Fruit fly (Drosophila melanogaster) whole organism, prepupa: Measurements from ENCODE around the gene CG15330.
A peak's percentile ranks its signal among the peaks of the same experiment; 100 is the strongest.

ENCODE experiments used
- CG10631 ChIP-seq: fragments of 200-800 bp; sonication (Bioruptor generic); optimal IDR thresholded peaks from 2 replicates; lab custom pipeline; 2016; ENCODE audit warnings: missing biosample characterization, missing genetic modification characterization
- CG15336 ChIP-seq: fragments of 200-800 bp; sonication (Bioruptor generic); IDR thresholded peaks from 2 replicates; pipeline ENCODE4 v1.3.6; 2022; ENCODE audit warnings: missing biosample characterization, missing genetic modification characterization
- CG1621 ChIP-seq: fragments of 200-800 bp; sonication (Bioruptor generic); optimal IDR thresholded peaks from 3 replicates; lab custom pipeline; 2018; ENCODE audit warnings: missing biosample characterization, mild to moderate bottlenecking, missing genetic modification characterization
- CG3032 ChIP-seq: fragments of 200-800 bp; optimal IDR thresholded peaks from 2 replicates; lab custom pipeline; 2019; ENCODE audit warnings: missing biosample characterization, mild to moderate bottlenecking, missing genetic modification characterization, moderate library complexity
- CG32006 ChIP-seq: fragments of 200-800 bp; sonication (Bioruptor generic); optimal IDR thresholded peaks from 3 replicates; lab custom pipeline; 2017; ENCODE audit warnings: missing biosample characterization, mild to moderate bottlenecking, missing genetic modification characterization
- CG34406 ChIP-seq: fragments of 200-800 bp; sonication (Bioruptor generic); optimal IDR thresholded peaks from 3 replicates; lab custom pipeline; 2016; ENCODE audit warnings: missing biosample characterization, missing genetic modification characterization
- CG3919 ChIP-seq: fragments of 200-800 bp; sonication (Bioruptor generic); optimal IDR thresholded peaks from 3 replicates; lab custom pipeline; 2016; ENCODE audit warnings: missing biosample characterization, missing genetic modification characterization
- CG4318 ChIP-seq: fragments of 200-800 bp; sonication (Bioruptor generic); optimal IDR thresholded peaks from 3 replicates; lab custom pipeline; 2017; ENCODE audit warnings: missing biosample characterization, mild to moderate bottlenecking, missing genetic modification characterization
- CG6163 ChIP-seq: fragments of 200-800 bp; sonication (Bioruptor generic); IDR thresholded peaks from 3 replicates; pipeline ENCODE4 v1.3.6; 2022; ENCODE audit warnings: missing biosample characterization, missing genetic modification characterization
- CG6276 ChIP-seq: fragments of 200-800 bp; sonication (Bioruptor generic); optimal IDR thresholded peaks from 2 replicates; lab custom pipeline; 2017; ENCODE audit warnings: missing biosample characterization, mild to moderate bottlenecking, missing genetic modification characterization
- CG6792 ChIP-seq: fragments of 200-800 bp; sonication (Bioruptor generic); optimal IDR thresholded peaks from 3 replicates; lab custom pipeline; 2016; ENCODE audit warnings: missing biosample characterization, missing genetic modification characterization
- CG8119 ChIP-seq: fragments of 200-800 bp; sonication (Bioruptor generic); IDR thresholded peaks from 3 replicates; pipeline ENCODE4 v1.3.6; 2022; ENCODE audit warnings: missing biosample characterization, missing genetic modification characterization
- CG8632 ChIP-seq: fragments of 200-800 bp; sonication (Bioruptor generic); optimal IDR thresholded peaks from 3 replicates; lab custom pipeline; 2016; ENCODE audit warnings: missing biosample characterization, missing genetic modification characterization
- Eip78C ChIP-seq: fragments of 200-800 bp; sonication (Bioruptor generic); peaks from one replicate; lab custom pipeline; 2016; ENCODE audit warnings: missing biosample characterization, missing genetic modification characterization
- Eip93F ChIP-seq: fragments of 200-800 bp; sonication (Bioruptor generic); optimal IDR thresholded peaks from 2 replicates; lab custom pipeline; 2016; ENCODE audit warnings: missing biosample characterization, mild to moderate bottlenecking, missing genetic modification characterization
- Ets21C ChIP-seq: fragments of 200-800 bp; sonication (Bioruptor generic); optimal IDR thresholded peaks from 3 replicates; lab custom pipeline; 2016; ENCODE audit warnings: missing biosample characterization, missing genetic modification characterization
- Ets96B ChIP-seq: fragments of 200-800 bp; optimal IDR thresholded peaks from 2 replicates; lab custom pipeline; 2019; ENCODE audit warnings: missing biosample characterization, mild to moderate bottlenecking, missing genetic modification characterization, moderate library complexity
- Hr39 ChIP-seq: fragments of 200-800 bp; sonication (Bioruptor generic); optimal IDR thresholded peaks from 2 replicates; lab custom pipeline; 2016; ENCODE audit warnings: missing biosample characterization, missing genetic modification characterization
- Hr4 ChIP-seq: fragments of 200-800 bp; sonication (Bioruptor generic); optimal IDR thresholded peaks from 3 replicates; lab custom pipeline; 2016; ENCODE audit warnings: missing biosample characterization, missing genetic modification characterization
- OdsH ChIP-seq: fragments of 200-800 bp; sonication (Bioruptor generic); optimal IDR thresholded peaks from 3 replicates; lab custom pipeline; 2016; ENCODE audit warnings: missing biosample characterization, missing genetic modification characterization
- Smox ChIP-seq: fragments of 200-800 bp; sonication (Bioruptor generic); optimal IDR thresholded peaks from 3 replicates; lab custom pipeline; 2016; ENCODE audit warnings: missing biosample characterization, missing genetic modification characterization
- Sox102F ChIP-seq: fragments of 200-800 bp; sonication (Bioruptor generic); optimal IDR thresholded peaks from 2 replicates; lab custom pipeline; 2016; ENCODE audit warnings: missing biosample characterization, mild to moderate bottlenecking, missing genetic modification characterization
- Sox14 ChIP-seq: fragments of 200-800 bp; sonication (Bioruptor generic); optimal IDR thresholded peaks from 3 replicates; lab custom pipeline; 2016; ENCODE audit warnings: missing biosample characterization, missing genetic modification characterization
- Sox15 ChIP-seq: fragments of 200-800 bp; sonication (Bioruptor generic); optimal IDR thresholded peaks from 3 replicates; lab custom pipeline; 2016; ENCODE audit warnings: missing biosample characterization, missing genetic modification characterization
- achi ChIP-seq: fragments of 200-800 bp; sonication (Bioruptor generic); optimal IDR thresholded peaks from 3 replicates; lab custom pipeline; 2016; ENCODE audit warnings: missing biosample characterization, missing genetic modification characterization
- cyc ChIP-seq: fragments of 200-800 bp; sonication (Bioruptor generic); optimal IDR thresholded peaks from 3 replicates; lab custom pipeline; 2016; ENCODE audit warnings: missing biosample characterization, missing genetic modification characterization
- eg ChIP-seq: fragments of 200-800 bp; sonication (Bioruptor generic); IDR thresholded peaks from 3 replicates; pipeline ENCODE4 v1.3.6; 2022; ENCODE audit warnings: missing biosample characterization, missing genetic modification characterization
- esn ChIP-seq: fragments of 200-800 bp; sonication (Bioruptor generic); optimal IDR thresholded peaks from 2 replicates; lab custom pipeline; 2016; ENCODE audit warnings: missing biosample characterization, mild to moderate bottlenecking, missing genetic modification characterization, moderate library complexity
- lz ChIP-seq: fragments of 200-800 bp; sonication (Bioruptor generic); optimal IDR thresholded peaks from 3 replicates; lab custom pipeline; 2016; ENCODE audit warnings: missing biosample characterization, missing genetic modification characterization
- pdm3 ChIP-seq: fragments of 200-800 bp; sonication (Bioruptor generic); optimal IDR thresholded peaks from 3 replicates; lab custom pipeline; 2016; ENCODE audit warnings: missing biosample characterization, missing genetic modification characterization
- spab ChIP-seq: fragments of 200-800 bp; sonication (Bioruptor generic); optimal IDR thresholded peaks from 2 replicates; lab custom pipeline; 2017; ENCODE audit warnings: missing biosample characterization, mild to moderate bottlenecking, missing genetic modification characterization, missing genetic modification reagents
- ss ChIP-seq, 2 experiments: fragments of 200-800 bp; sonication (Bioruptor generic); optimal IDR thresholded peaks; 2 replicates in 1 of 2; 3 replicates in 1 of 2; lab custom pipeline; 2017 to 2018; ENCODE audit warnings: mild to moderate bottlenecking in 2 of 2, missing biosample characterization in 2 of 2, missing genetic modification characterization in 2 of 2, moderate library complexity in 1 of 2
- svp ChIP-seq: fragments of 200-800 bp; sonication (Bioruptor generic); peaks from one replicate; lab custom pipeline; 2016; ENCODE audit warnings: missing biosample characterization, missing genetic modification characterization

The CG15330 gene

DNA sequence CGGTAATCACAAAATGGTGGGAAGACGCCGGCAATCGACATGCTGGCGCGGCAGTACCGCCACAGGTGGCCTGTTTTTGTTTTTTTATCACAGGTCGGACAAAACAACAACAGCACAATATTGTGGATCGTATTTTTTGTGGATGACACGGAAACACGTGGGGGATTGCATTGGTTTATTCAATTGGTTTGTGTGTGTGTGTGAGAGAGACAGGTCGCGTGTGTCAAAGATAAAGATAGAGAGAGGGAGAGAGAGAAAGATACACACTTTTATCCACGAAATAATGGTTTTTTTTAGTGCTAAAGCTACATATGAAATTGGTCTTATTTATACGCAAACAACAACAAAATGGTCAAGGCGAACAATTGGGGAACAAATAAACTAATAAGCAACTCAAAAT, 3.2 kb downstream of the CG15330 start:
- TF ChIP-seq CG6163 (GFP tag; lab: Robert Waterston, UW) = peak; percentile 38; the same call in 1 of the 3 replicates
- no peak for TF ChIP-seq pdm3 (GFP tag; lab: Kevin White, UChicago)

DNA sequence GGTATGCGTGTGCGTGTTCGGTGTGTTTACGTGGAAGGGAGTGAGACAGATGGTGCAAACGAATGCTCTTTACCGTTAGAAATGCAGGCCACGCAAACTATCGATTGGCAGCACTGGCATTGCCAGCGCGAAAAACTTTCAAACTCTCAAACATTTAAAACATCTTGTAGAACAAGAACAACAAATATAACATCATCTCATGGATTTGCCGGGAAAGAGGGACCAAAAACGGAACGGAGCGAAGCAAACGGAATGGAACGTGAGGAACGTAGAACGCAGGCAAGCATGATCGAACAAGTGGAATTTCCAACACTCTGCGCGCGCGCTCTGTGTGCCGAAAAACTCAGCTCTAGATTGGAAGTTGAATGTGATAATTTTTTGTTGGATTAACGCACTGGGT, 3.6 kb downstream of the CG15330 start:
- TF ChIP-seq CG8632 (GFP tag; lab: Kevin White, UChicago) = no peak
- TF ChIP-seq lz (GFP tag; lab: Kevin White, UChicago) = no peak
- no peak for TF ChIP-seq Hr4 (GFP tag; lab: Kevin White, UChicago)
- TF ChIP-seq esn (GFP tag; lab: Kevin White, UChicago) = no peak
- no peak for TF ChIP-seq CG6276 (GFP tag; lab: Kevin White, UChicago)
- TF ChIP-seq Eip78C (GFP tag; lab: Kevin White, UChicago) = no peak
- TF ChIP-seq Hr39 (GFP tag; lab: Kevin White, UChicago) = no peak
- no peak for TF ChIP-seq Eip93F (GFP tag; lab: Kevin White, UChicago)
- TF ChIP-seq Sox102F (GFP tag; lab: Kevin White, UChicago) = no peak
- no peak for TF ChIP-seq CG8119 (GFP tag; lab: Robert Waterston, UW)
- no peak for TF ChIP-seq Sox14
- TF ChIP-seq Smox (GFP tag; lab: Kevin White, UChicago) = no peak
- no peak for TF ChIP-seq cyc (GFP tag; lab: Kevin White, UChicago)
- TF ChIP-seq Ets21C (GFP tag; lab: Kevin White, UChicago) = no peak
- TF ChIP-seq CG4318 (GFP tag; lab: Kevin White, UChicago) = no peak
- TF ChIP-seq CG10631 = no peak
- no peak for TF ChIP-seq CG34406 (GFP tag; lab: Kevin White, UChicago)

DNA sequence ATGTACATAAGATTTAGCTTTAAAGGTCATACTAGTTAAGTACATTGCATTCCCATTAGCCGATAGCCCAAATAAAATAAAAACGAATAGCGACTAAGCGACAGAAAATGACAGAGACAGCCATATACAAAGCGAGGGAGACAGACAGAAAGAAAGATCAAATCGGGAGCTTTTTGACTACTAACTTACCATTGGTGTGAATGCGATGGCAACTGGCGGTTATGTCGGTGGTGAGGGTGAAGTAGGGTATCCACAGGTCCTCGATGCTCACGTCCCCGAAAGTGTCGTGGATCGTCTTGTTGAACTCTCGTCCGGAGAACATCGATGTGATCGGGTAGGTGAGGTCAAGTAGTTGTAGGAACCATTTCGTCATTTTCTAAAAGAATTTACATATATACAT, 5.1 kb downstream of the CG15330 start:
- no peak for TF ChIP-seq CG1621
- TF ChIP-seq CG6163 (GFP tag; lab: Robert Waterston, UW) = no peak
- no peak for TF ChIP-seq CG6792 (GFP tag; lab: Kevin White, UChicago)
- no peak for TF ChIP-seq cyc (GFP tag; lab: Kevin White, UChicago)
- TF ChIP-seq ss (GFP tag; optimal IDR thresholded peaks at IDR 0.05; lab: Kevin White, UChicago) = no peak
- TF ChIP-seq svp = peak; percentile 71

DNA sequence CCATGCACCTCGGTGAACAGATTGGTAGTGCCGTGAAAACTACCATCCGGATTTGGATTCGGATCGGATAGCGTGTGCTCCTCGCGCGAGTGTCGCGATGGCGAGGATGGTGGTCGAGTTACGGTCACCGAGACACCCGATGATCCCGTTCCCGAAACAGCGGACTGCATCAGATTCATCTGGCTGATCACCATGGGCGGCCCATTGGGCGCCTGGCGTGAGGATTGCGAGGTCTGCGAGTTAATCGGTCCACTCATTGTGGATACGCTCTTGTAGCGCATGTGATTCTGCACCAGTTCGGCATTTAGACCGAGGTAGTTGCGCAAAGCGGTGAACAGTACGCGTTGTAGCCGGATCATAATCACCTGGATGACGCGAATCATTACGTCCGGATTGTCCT, 7.9 kb downstream of the CG15330 start, which contains the start of gene sn:
sn (plus strand) TSS at position 301 of the 400 bp plus-strand sequence.
- TF ChIP-seq CG6276 (GFP tag; lab: Kevin White, UChicago) (no peak), spab (GFP tag; lab: Kevin White, UChicago) (no peak), CG32006 (GFP tag; lab: Kevin White, UChicago) (no peak), CG6163 (GFP tag; lab: Robert Waterston, UW) (no peak), OdsH (no peak), CG8119 (GFP tag; lab: Robert Waterston, UW) (no peak), svp (peak; percentile 40)

DNA sequence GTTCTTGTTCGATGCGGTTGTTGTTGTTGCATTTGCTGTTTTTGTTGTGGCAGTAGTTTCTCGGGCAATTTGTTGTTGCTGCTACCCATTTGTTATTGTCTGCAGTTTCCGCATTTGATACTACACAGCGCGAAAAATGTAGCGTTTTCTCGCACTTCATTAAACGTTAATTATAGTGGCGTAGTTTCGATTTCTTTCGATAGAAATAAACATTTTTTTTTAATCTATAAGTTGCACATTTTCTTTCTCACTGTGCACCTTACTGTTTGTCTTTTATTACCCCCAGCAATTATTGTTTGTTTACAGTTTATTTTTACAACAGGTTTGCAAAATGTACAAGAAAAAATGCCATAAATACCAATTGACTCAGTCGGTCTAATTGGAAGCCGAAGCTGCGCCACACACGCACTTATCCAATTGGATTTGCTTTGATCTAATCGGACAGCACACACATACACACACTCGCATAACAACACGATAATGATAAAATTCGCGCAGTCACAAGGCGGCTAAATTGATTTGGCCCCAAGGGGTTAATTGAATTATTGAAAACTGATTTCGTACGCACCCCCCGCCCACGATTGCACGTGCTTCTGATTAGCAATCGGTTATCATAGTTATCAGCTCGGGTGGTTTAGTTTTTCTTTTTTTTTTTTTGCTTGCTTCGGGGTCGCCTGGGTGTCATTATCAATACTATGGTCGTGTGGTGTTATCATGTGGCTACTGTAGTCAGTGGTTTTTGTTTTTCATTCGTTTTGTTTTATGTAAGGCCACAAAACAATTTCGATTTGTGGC, 10.1 kb downstream of the CG15330 start:
- TF ChIP-seq achi (GFP tag; lab: Kevin White, UChicago) (peak; percentile 2), CG6276 (GFP tag; lab: Kevin White, UChicago) (peak; percentile 34), CG34406 (GFP tag; lab: Kevin White, UChicago) (no peak), CG3032 (tag; lab: Kevin White, UChicago) (no peak), CG8119 (GFP tag; lab: Robert Waterston, UW) (peak; percentile 60), cyc (GFP tag; lab: Kevin White, UChicago) (no peak), Eip78C (GFP tag; lab: Kevin White, UChicago) (peak; percentile 33), CG3919 (GFP tag; lab: Kevin White, UChicago) (peak; percentile 20), spab (GFP tag; lab: Kevin White, UChicago) (no peak), CG15336 (GFP tag; lab: Robert Waterston, UW) (peak; percentile 39), CG6163 (GFP tag; lab: Robert Waterston, UW) (peak; percentile 69), Sox15 (GFP tag; lab: Kevin White, UChicago) (no peak), CG32006 (GFP tag; lab: Kevin White, UChicago) (peak; percentile 55), Hr4 (GFP tag; lab: Kevin White, UChicago) (no peak), Ets96B (tag; lab: Kevin White, UChicago) (no peak), eg (GFP tag; lab: Robert Waterston, UW) (peak; percentile 68; the same call in 2 of the 3 replicates), svp (peak; percentile 61)
